Worm (Caenorhabditis elegans): ENCODE data around the gene F21D9.1.

F21D9.1 gene

ce11 chrV:19297510-19297909, 33.3 kb downstream of the F21D9.1 start, which contains the start of gene fbxb-60:
TSS of gene fbxb-60 (plus strand) at chrV:19297810.
- TF ChIP-seq fos-1 (tag; optimal IDR thresholded peaks at IDR 0.05): no peak
- TF ChIP-seq nhr-25 (tag; optimal IDR thresholded peaks at IDR 0.05): no peak
- no peak for TF ChIP-seq ceh-16 (tag; optimal IDR thresholded peaks at IDR 0.05)
- no peak for TF ChIP-seq mml-1 (tag; optimal IDR thresholded peaks at IDR 0.05)
- no peak for TF ChIP-seq nhr-12 (tag; optimal IDR thresholded peaks at IDR 0.05)
- TF ChIP-seq fkh-2 (tag; optimal IDR thresholded peaks at IDR 0.05): no peak
- no peak for TF ChIP-seq fkh-10 (GFP tag; optimal IDR thresholded peaks at IDR 0.05)
- TF ChIP-seq R02D3.7 (tag; optimal IDR thresholded peaks at IDR 0.05): no peak
- TF ChIP-seq pqm-1 (tag; optimal IDR thresholded peaks at IDR 0.05): no peak
- no peak for TF ChIP-seq jun-1 (tag; optimal IDR thresholded peaks at IDR 0.05)

- TF ChIP-seq nhr-77 (tag; optimal IDR thresholded peaks at IDR 0.05): no peak
- TF ChIP-seq fos-1 (tag; optimal IDR thresholded peaks at IDR 0.05): no peak
- TF ChIP-seq mdl-1 (tag; optimal IDR thresholded peaks at IDR 0.05): no peak
- TF ChIP-seq elt-1 (tag; optimal IDR thresholded peaks at IDR 0.05): no peak
- no peak for TF ChIP-seq nhr-43 (tag; optimal IDR thresholded peaks at IDR 0.05; ENCODE audit: poor library complexity, severe bottlenecking)
- no peak for TF ChIP-seq nfya-1 (tag; optimal IDR thresholded peaks at IDR 0.05; ENCODE audit: insufficient read depth)
- TF ChIP-seq ceh-16 (tag; optimal IDR thresholded peaks at IDR 0.05): no peak
- TF ChIP-seq egl-5 (tag; optimal IDR thresholded peaks at IDR 0.05): no peak
- TF ChIP-seq pha-4 (tag; optimal IDR thresholded peaks at IDR 0.05): no peak
- TF ChIP-seq ama-1 (optimal IDR thresholded peaks at IDR 0.05): no peak
- TF ChIP-seq ceh-82 (tag; optimal IDR thresholded peaks at IDR 0.05): no peak
Observed at ce11 chrV:19299262-19299661, 35.0 kb downstream of the F21D9.1 start, which contains the start of gene F55C9.14. TSS of gene F55C9.14 (plus strand) at chrV:19299562.

ce11 chrV:19301934-19302333, 37.7 kb downstream of the F21D9.1 start, which contains the start of gene fbxb-62:
TSS of gene fbxb-62 (minus strand) at chrV:19302034.
- TF ChIP-seq nhr-23 (tag; optimal IDR thresholded peaks at IDR 0.05): no peak

- TF ChIP-seq zag-1 (tag; optimal IDR thresholded peaks at IDR 0.05) (no peak), ztf-4 (tag; optimal IDR thresholded peaks at IDR 0.05) (no peak), jun-1 (tag; optimal IDR thresholded peaks at IDR 0.05) (no peak), nhr-28 (tag; optimal IDR thresholded peaks at IDR 0.05) (no peak), egl-27 (tag; optimal IDR thresholded peaks at IDR 0.05) (no peak), nhr-67 (tag; optimal IDR thresholded peaks at IDR 0.05) (no peak), daf-12 (tag; optimal IDR thresholded peaks at IDR 0.05) (no peak), skn-1 (tag; optimal IDR thresholded peaks at IDR 0.05) (no peak), fkh-2 (tag; optimal IDR thresholded peaks at IDR 0.05) (no peak), ZK546.5 (tag; optimal IDR thresholded peaks at IDR 0.05) (no peak), ceh-16 (tag; optimal IDR thresholded peaks at IDR 0.05) (no peak), elt-3 (tag; optimal IDR thresholded peaks at IDR 0.05) (no peak), pha-4 (tag; optimal IDR thresholded peaks at IDR 0.05) (no peak), hmg-11 (tag; optimal IDR thresholded peaks at IDR 0.05) (no peak), nhr-77 (tag; optimal IDR thresholded peaks at IDR 0.05) (no peak), lin-15B (tag; optimal IDR thresholded peaks at IDR 0.05) (no peak), lin-39 (tag; optimal IDR thresholded peaks at IDR 0.05) (no peak), ama-1 (optimal IDR thresholded peaks at IDR 0.05) (no peak), egl-5 (tag; optimal IDR thresholded peaks at IDR 0.05) (no peak)
Observed at ce11 chrV:19303589-19304174, 39.4 kb downstream of the F21D9.1 start, which contains the start of the genes fbxb-63 and fbxb-61. TSS of gene fbxb-63 (minus strand) at chrV:19303730. TSS of gene fbxb-61 (plus strand) at chrV:19304124.

- TF ChIP-seq nhr-76 (tag; optimal IDR thresholded peaks at IDR 0.05) (no peak), egl-27 (tag; optimal IDR thresholded peaks at IDR 0.05) (no peak), lsy-12 (tag; optimal IDR thresholded peaks at IDR 0.05) (no peak), nfya-1 (tag; optimal IDR thresholded peaks at IDR 0.05; ENCODE audit: insufficient read depth) (no peak), ztf-11 (tag; optimal IDR thresholded peaks at IDR 0.05) (no peak), ceh-82 (tag; optimal IDR thresholded peaks at IDR 0.05) (no peak), mdl-1 (tag; optimal IDR thresholded peaks at IDR 0.05) (no peak), ceh-9 (tag; optimal IDR thresholded peaks at IDR 0.05) (no peak)
Observed at ce11 chrV:19306906-19307305, 42.7 kb downstream of the F21D9.1 start, which contains the start of gene F55C9.15. TSS of gene F55C9.15 (minus strand) at chrV:19307006.
